Worm (Caenorhabditis elegans) whole organism, L4 larva: Measurements from ENCODE around the gene B0416.10.

Source experiments
- F49E8.2 ChIP-seq: sonication (generic microtip); optimal IDR thresholded peaks from 2 replicates; lab custom pipeline; 2016; ENCODE audit warnings: missing compliant biosample characterization, mild to moderate bottlenecking, missing genetic modification characterization, borderline replicate concordance
- ceh-28 ChIP-seq: fragments of 150-350 bp; optimal IDR thresholded peaks from 2 replicates; lab custom pipeline; 2014; ENCODE audit warnings: missing biosample characterization, missing genetic modification reagents, missing genetic modification characterization
- dmd-9 ChIP-seq: fragments of 200-800 bp; sonication (Bioruptor generic); IDR thresholded peaks from 2 replicates; pipeline ENCODE4 v1.3.6; 2022; ENCODE audit warnings: missing genetic modification reagents, missing genetic modification characterization, missing compliant biosample characterization
- dpl-1 ChIP-seq: fragments of 150-350 bp; optimal IDR thresholded peaks from 2 replicates; lab custom pipeline; 2014; ENCODE audit warnings: missing biosample characterization, missing genetic modification reagents, missing genetic modification characterization
- hlh-11 ChIP-seq: fragments of 200-800 bp; sonication (Bioruptor generic); optimal IDR thresholded peaks from 2 replicates; lab custom pipeline; 2018; ENCODE audit warnings: mild to moderate bottlenecking, missing genetic modification characterization, missing compliant biosample characterization
- hmg-1.1 ChIP-seq: fragments of 200-800 bp; sonication (Bioruptor generic); IDR thresholded peaks from 2 replicates; pipeline ENCODE4 v1.3.6; 2022; ENCODE audit warnings: missing genetic modification reagents, missing genetic modification characterization, missing compliant biosample characterization
- mep-1 ChIP-seq: fragments of 150-350 bp; sonication (generic microtip); optimal IDR thresholded peaks from 3 replicates; lab custom pipeline; 2014; ENCODE audit warnings: missing biosample characterization, missing genetic modification characterization
- nhr-77 ChIP-seq: fragments of 150-350 bp; optimal IDR thresholded peaks from 2 replicates; lab custom pipeline; 2014; ENCODE audit warnings: missing biosample characterization, missing genetic modification characterization
- snpc-4 ChIP-seq: fragments of 150-350 bp; optimal IDR thresholded peaks from 2 replicates; lab custom pipeline; 2014; ENCODE audit warnings: missing biosample characterization, missing genetic modification characterization
- unc-62 ChIP-seq, 3 experiments: fragments of 150-350 bp in 1 of 3; sonication (generic microtip); optimal IDR thresholded peaks in 2 of 3; peaks in 1 of 3; 1 replicate in 1 of 3; 2 replicates in 2 of 3; lab custom pipeline; 2014 to 2017; ENCODE audit warnings: missing biosample characterization in 3 of 3, missing genetic modification characterization in 3 of 3, missing genetic modification reagents in 3 of 3, missing genotype in 1 of 3

DNA sequence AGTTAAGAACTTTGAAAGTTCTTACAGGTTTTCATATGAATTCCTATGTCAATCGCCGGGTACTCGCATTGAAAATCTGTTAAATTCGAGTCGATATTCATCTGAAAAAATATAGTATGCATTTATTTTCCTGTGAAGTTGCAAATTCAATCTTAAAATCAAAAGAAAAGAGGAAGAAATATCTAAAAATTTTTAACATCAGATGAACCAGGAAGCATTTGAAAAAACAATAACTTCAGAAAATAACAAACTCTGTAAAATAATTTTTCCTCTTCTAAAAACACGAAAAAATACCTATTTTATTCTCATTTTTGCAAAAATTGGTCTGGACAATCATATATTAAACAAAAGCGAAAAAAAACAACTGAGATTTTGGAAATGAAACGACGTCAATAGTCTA lies 44.6 kb upstream of the B0416.10 start, which contains the start of gene npr-7:
- TF ChIP-seq ceh-28 (tag; lab: Kevin White, UChicago) = no peak
- no peak for TF ChIP-seq nhr-77 (tag; lab: Kevin White, UChicago)
- no peak for TF ChIP-seq snpc-4 (tag; lab: Kevin White, UChicago)
- TF ChIP-seq dmd-9 (GFP tag; lab: Robert Waterston, UW) = no peak
- TF ChIP-seq unc-62 (GFP tag; optimal IDR thresholded peaks at IDR 0.05 in 1 of 2; lab: Kevin White, UChicago) = no peak
- TF ChIP-seq unc-62 (tag; optimal IDR thresholded peaks at IDR 0.05; lab: Kevin White, UChicago) = no peak
- no peak for TF ChIP-seq dpl-1 (GFP tag; lab: Kevin White, UChicago)
- TF ChIP-seq mep-1 = no peak
- no peak for TF ChIP-seq F49E8.2 (tag; lab: Kevin White, UChicago)
- no peak for TF ChIP-seq hmg-1.1 (GFP tag; lab: Robert Waterston, UW)
- no peak for TF ChIP-seq hlh-11 (tag; lab: Kevin White, UChicago)
